Worm (Caenorhabditis elegans): ENCODE measurements around the gene mog-4.

The mog-4 gene

ce11 chrII:14605479-14605878 is 44.1 kb upstream of the mog-4 start, which contains the start of gene F19H8.2:
Gene F19H8.2, minus strand, starts transcription at chrII:14605869.
- TF ChIP-seq mab-5 (tag; optimal IDR thresholded peaks at IDR 0.05) (no peak), hlh-1 (tag; optimal IDR thresholded peaks at IDR 0.05) (no peak), tbx-8 (GFP tag; optimal IDR thresholded peaks at IDR 0.05) (no peak), ham-2 (GFP tag; optimal IDR thresholded peaks at IDR 0.05) (no peak), lsy-2 (tag; optimal IDR thresholded peaks at IDR 0.05) (no peak), blmp-1 (tag; optimal IDR thresholded peaks at IDR 0.05) (no peak), cnd-1 (tag; optimal IDR thresholded peaks at IDR 0.05) (no peak), unc-39 (tag; optimal IDR thresholded peaks at IDR 0.05) (no peak), snpc-4 (tag; optimal IDR thresholded peaks at IDR 0.05) (no peak), elt-3 (tag; optimal IDR thresholded peaks at IDR 0.05) (no peak), sptf-1 (tag; optimal IDR thresholded peaks at IDR 0.05) (no peak), ceh-83 (GFP tag; optimal IDR thresholded peaks at IDR 0.05) (no peak), nhr-2 (tag; optimal IDR thresholded peaks at IDR 0.05) (no peak), pha-4 (tag; optimal IDR thresholded peaks at IDR 0.05) (no peak), drap-1 (GFP tag; optimal IDR thresholded peaks at IDR 0.05) (no peak), unc-62 (GFP tag; optimal IDR thresholded peaks at IDR 0.05) (no peak)

ce11 chrII:14605026-14605425 is 43.6 kb upstream of the mog-4 start:
- TF ChIP-seq drap-1 (GFP tag; optimal IDR thresholded peaks at IDR 0.05) (no peak), nhr-76 (tag; optimal IDR thresholded peaks at IDR 0.05) (no peak), nhr-237 (tag; optimal IDR thresholded peaks at IDR 0.05) (no peak), lin-32 (GFP tag; optimal IDR thresholded peaks at IDR 0.05) (no peak), mab-5 (tag; optimal IDR thresholded peaks at IDR 0.05) (no peak), blmp-1 (tag; optimal IDR thresholded peaks at IDR 0.05) (no peak), unc-62 (GFP tag; optimal IDR thresholded peaks at IDR 0.05) (no peak), pha-4 (tag; optimal IDR thresholded peaks at IDR 0.05) (no peak), mls-2 (tag; optimal IDR thresholded peaks at IDR 0.05) (no peak), unc-39 (tag; optimal IDR thresholded peaks at IDR 0.05) (no peak), nhr-2 (tag; optimal IDR thresholded peaks at IDR 0.05) (no peak), elt-3 (tag; optimal IDR thresholded peaks at IDR 0.05) (no peak), ztf-11 (tag; optimal IDR thresholded peaks at IDR 0.05) (no peak)

ce11 chrII:14604261-14604660 is 42.9 kb upstream of the mog-4 start:
- no peak for TF ChIP-seq lsy-2 (tag; optimal IDR thresholded peaks at IDR 0.05)
- no peak for TF ChIP-seq lin-13 (tag; optimal IDR thresholded peaks at IDR 0.05)
- TF ChIP-seq sptf-1 (tag; optimal IDR thresholded peaks at IDR 0.05) = no peak
- TF ChIP-seq tbx-8 (GFP tag; optimal IDR thresholded peaks at IDR 0.05) = no peak

- TF ChIP-seq unc-62 (GFP tag; optimal IDR thresholded peaks at IDR 0.05) (no peak), flh-1 (GFP tag; optimal IDR thresholded peaks at IDR 0.05) (no peak), ceh-43 (GFP tag; optimal IDR thresholded peaks at IDR 0.05) (no peak), elt-3 (tag; optimal IDR thresholded peaks at IDR 0.05) (no peak), pha-4 (tag; optimal IDR thresholded peaks at IDR 0.05) (no peak), hlh-1 (tag; optimal IDR thresholded peaks at IDR 0.05) (no peak), unc-39 (tag; optimal IDR thresholded peaks at IDR 0.05) (no peak), sem-2 (GFP tag; optimal IDR thresholded peaks at IDR 0.05) (no peak)
These were observed 41.3 kb upstream of the mog-4 start for ce11 chrII:14602735-14603134.

ce11 chrII:14600852-14601313 is 39.5 kb upstream of the mog-4 start, which contains the start of gene tps-2:
Gene tps-2, plus strand, starts transcription at chrII:14600902.
- TF ChIP-seq bed-3 (GFP tag; optimal IDR thresholded peaks at IDR 0.05) (no peak), snpc-4 (tag; optimal IDR thresholded peaks at IDR 0.05) (no peak), ceh-43 (GFP tag; optimal IDR thresholded peaks at IDR 0.05) (no peak), cnd-1 (tag; optimal IDR thresholded peaks at IDR 0.05) (no peak), sptf-1 (tag; optimal IDR thresholded peaks at IDR 0.05) (no peak), lin-32 (GFP tag; optimal IDR thresholded peaks at IDR 0.05) (no peak), flh-1 (GFP tag; optimal IDR thresholded peaks at IDR 0.05) (no peak), hlh-1 (tag; optimal IDR thresholded peaks at IDR 0.05) (no peak), tbx-8 (GFP tag; optimal IDR thresholded peaks at IDR 0.05) (no peak), nhr-28 (tag; optimal IDR thresholded peaks at IDR 0.05) (no peak), nhr-12 (tag; optimal IDR thresholded peaks at IDR 0.05) (no peak), elt-1 (tag; optimal IDR thresholded peaks at IDR 0.05; ENCODE audit: borderline replicate concordance, insufficient read depth) (no peak), ceh-39 (tag; optimal IDR thresholded peaks at IDR 0.05) (no peak), elt-3 (tag; optimal IDR thresholded peaks at IDR 0.05) (no peak), mls-2 (tag; optimal IDR thresholded peaks at IDR 0.05) (no peak), blmp-1 (tag; optimal IDR thresholded peaks at IDR 0.05) (no peak), unc-62 (GFP tag; optimal IDR thresholded peaks at IDR 0.05) (no peak), zip-8 (tag; optimal IDR thresholded peaks at IDR 0.05) (no peak)
